Worm (Caenorhabditis elegans): Measurements from ENCODE around the gene oac-56.

oac-56 gene

DNA sequence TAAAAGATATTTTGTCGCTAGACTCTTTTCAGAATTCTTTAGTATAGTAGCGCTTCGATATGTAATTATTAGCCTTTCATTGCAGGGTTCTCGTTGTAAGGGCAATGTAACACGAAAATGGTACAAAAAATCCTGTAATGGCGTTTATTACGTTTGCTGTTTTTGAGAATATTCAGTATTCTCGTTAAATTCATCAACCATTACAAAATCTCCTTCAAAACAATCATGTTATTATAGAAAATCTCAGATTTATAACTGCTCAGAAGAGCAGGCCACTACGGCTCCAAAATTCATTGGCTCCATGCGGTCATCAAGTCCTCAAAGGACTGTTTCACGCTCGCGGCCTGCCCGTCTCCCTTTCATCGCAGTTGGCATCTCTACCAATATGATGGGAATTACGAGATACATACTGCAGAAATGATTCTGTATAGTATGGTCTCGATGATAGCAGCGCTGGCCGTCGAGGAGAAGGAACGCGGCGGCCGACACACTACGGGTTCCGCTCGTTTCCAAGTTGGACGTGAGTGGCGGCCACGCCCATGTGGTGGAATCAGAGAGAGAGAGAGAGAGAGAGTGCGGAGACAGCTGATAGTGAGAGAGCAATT is 23.8 kb downstream of the oac-56 start:
- peak; percentile 39 for TF ChIP-seq sptf-1 (tag; optimal IDR thresholded peaks at IDR 0.05)
- TF ChIP-seq mab-5 (tag; optimal IDR thresholded peaks at IDR 0.05): no peak
- TF ChIP-seq snpc-4 (tag; optimal IDR thresholded peaks at IDR 0.05): no peak
- TF ChIP-seq bed-3 (GFP tag; optimal IDR thresholded peaks at IDR 0.05): no peak
- TF ChIP-seq unc-120 (tag; optimal IDR thresholded peaks at IDR 0.05; ENCODE audit: poor library complexity, severe bottlenecking): peak; percentile 64
- TF ChIP-seq drap-1 (GFP tag; optimal IDR thresholded peaks at IDR 0.05): peak; percentile 26
- TF ChIP-seq zip-8 (tag; optimal IDR thresholded peaks at IDR 0.05): no peak
- TF ChIP-seq sem-2 (GFP tag; optimal IDR thresholded peaks at IDR 0.05): no peak
- TF ChIP-seq ceh-83 (GFP tag; optimal IDR thresholded peaks at IDR 0.05): no peak
- TF ChIP-seq ces-1 (GFP tag; optimal IDR thresholded peaks at IDR 0.05): no peak

DNA sequence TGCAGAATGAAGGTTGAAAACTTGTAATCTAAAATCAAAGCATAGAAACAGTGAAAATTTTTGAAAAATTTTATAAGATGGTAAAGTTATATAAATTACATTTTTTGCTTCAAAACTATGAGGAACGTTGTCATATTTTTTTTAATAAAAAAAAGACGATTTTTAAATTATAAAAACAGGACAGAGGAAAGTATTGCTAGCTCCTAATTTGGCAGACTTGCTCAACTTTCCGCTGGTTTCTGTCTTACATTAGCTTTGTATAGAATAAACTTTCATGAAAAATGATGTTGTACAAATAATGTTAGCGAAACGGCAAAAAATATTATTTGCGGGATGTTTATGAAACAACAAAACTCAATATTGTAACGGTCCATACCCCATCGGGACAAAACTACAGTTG is 24.3 kb downstream of the oac-56 start, which contains the start of gene fbxa-83:
Gene fbxa-83 (minus strand): TSS at position 101 of the 400 bp plus-strand sequence.
- TF ChIP-seq bed-3 (GFP tag; optimal IDR thresholded peaks at IDR 0.05) (no peak), elt-3 (tag; optimal IDR thresholded peaks at IDR 0.05) (no peak), blmp-1 (tag; optimal IDR thresholded peaks at IDR 0.05) (no peak)

DNA sequence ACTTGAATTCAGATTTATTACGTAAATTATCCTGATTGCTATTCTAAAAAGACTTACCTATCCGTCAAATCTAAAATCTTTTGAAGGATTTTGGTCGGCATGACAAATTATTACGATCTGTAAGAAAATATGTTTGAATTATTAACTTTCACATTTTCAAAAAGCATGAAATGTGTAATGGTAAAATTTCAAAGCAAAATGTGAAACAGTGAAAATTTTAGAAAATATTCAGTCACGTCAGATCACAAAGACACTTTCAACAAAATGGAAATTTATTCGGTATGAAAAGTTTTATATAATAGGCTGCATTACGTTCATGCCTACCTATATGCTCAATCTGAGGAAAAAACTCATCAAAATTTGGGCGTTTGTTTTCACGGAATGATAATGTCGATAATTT is 28.9 kb downstream of the oac-56 start, which contains the start of gene fbxa-126:
Gene fbxa-126 (minus strand): TSS at position 101 of the 400 bp plus-strand sequence.
- no peak for TF ChIP-seq mep-1 (tag; optimal IDR thresholded peaks at IDR 0.05)
- TF ChIP-seq nhr-76 (tag; optimal IDR thresholded peaks at IDR 0.05): no peak
- no peak for TF ChIP-seq nhr-28 (tag; optimal IDR thresholded peaks at IDR 0.05)
- no peak for TF ChIP-seq zip-8 (tag; optimal IDR thresholded peaks at IDR 0.05)
- TF ChIP-seq hlh-1 (tag; optimal IDR thresholded peaks at IDR 0.05): no peak
- no peak for TF ChIP-seq cnd-1 (tag; optimal IDR thresholded peaks at IDR 0.05)
- no peak for TF ChIP-seq drap-1 (GFP tag; optimal IDR thresholded peaks at IDR 0.05)
- no peak for TF ChIP-seq unc-62 (GFP tag; optimal IDR thresholded peaks at IDR 0.05)
- TF ChIP-seq elt-1 (tag; optimal IDR thresholded peaks at IDR 0.05; ENCODE audit: borderline replicate concordance, insufficient read depth): no peak
- no peak for TF ChIP-seq ces-1 (GFP tag; optimal IDR thresholded peaks at IDR 0.05)
- TF ChIP-seq lin-13 (tag; optimal IDR thresholded peaks at IDR 0.05): no peak
- TF ChIP-seq flh-1 (GFP tag; optimal IDR thresholded peaks at IDR 0.05): no peak
- TF ChIP-seq tbx-8 (GFP tag; optimal IDR thresholded peaks at IDR 0.05): no peak
- no peak for TF ChIP-seq bed-3 (GFP tag; optimal IDR thresholded peaks at IDR 0.05)
- TF ChIP-seq elt-3 (tag; optimal IDR thresholded peaks at IDR 0.05): no peak
- TF ChIP-seq unc-120 (tag; optimal IDR thresholded peaks at IDR 0.05; ENCODE audit: poor library complexity, severe bottlenecking): no peak

DNA sequence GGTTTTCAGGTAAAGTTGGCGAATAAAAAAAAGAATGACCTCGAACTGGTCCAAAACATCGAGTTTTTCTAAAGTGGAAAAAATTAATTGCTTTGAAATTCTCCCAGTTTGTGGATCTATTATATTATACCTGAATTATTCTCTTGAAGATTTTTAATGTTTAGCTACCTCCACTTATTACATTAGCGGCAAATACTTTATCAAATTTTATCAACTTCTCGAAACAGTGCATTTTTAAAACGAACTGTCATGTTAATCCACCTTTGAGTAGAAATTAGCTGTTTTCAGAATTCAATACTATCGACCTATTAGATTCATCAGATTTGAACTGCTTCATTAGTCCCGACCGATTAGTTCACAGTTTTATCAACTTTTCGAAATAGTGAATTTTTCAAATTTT is 32.5 kb downstream of the oac-56 start:
- no peak for TF ChIP-seq ceh-43 (GFP tag; optimal IDR thresholded peaks at IDR 0.05)
- TF ChIP-seq blmp-1 (tag; optimal IDR thresholded peaks at IDR 0.05): no peak
- TF ChIP-seq nhr-28 (tag; optimal IDR thresholded peaks at IDR 0.05): no peak
- TF ChIP-seq bed-3 (GFP tag; optimal IDR thresholded peaks at IDR 0.05): no peak
- no peak for TF ChIP-seq mab-5 (tag; optimal IDR thresholded peaks at IDR 0.05)
- TF ChIP-seq M03D4.4 (tag; optimal IDR thresholded peaks at IDR 0.05): no peak
- no peak for TF ChIP-seq unc-120 (tag; optimal IDR thresholded peaks at IDR 0.05; ENCODE audit: poor library complexity, severe bottlenecking)
- TF ChIP-seq flh-1 (GFP tag; optimal IDR thresholded peaks at IDR 0.05): no peak

DNA sequence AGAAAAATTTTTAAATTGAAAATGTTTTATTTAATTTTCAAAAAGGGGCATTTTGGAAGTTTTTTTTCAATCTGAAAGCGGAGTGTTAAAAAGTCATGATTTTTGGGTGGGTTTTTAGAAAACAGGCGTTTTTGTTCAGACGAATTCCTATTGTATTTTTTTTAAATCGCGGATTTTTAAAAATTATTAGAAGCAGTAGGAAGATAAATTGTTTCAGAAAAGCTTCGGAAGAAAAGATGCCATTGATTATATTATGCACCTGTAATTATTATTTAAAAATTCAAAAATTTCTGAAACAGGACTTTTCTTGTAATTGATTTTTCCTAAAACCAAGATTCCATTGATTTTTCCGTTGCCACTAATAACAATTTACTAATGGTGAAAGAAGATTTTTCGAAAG is 44.7 kb downstream of the oac-56 start:
- no peak for TF ChIP-seq ces-1 (GFP tag; optimal IDR thresholded peaks at IDR 0.05)
- no peak for TF ChIP-seq unc-39 (tag; optimal IDR thresholded peaks at IDR 0.05)
- TF ChIP-seq lsy-2 (tag; optimal IDR thresholded peaks at IDR 0.05): no peak
- TF ChIP-seq mab-5 (tag; optimal IDR thresholded peaks at IDR 0.05): no peak
- no peak for TF ChIP-seq cnd-1 (tag; optimal IDR thresholded peaks at IDR 0.05)
- TF ChIP-seq sptf-1 (tag; optimal IDR thresholded peaks at IDR 0.05): no peak

DNA sequence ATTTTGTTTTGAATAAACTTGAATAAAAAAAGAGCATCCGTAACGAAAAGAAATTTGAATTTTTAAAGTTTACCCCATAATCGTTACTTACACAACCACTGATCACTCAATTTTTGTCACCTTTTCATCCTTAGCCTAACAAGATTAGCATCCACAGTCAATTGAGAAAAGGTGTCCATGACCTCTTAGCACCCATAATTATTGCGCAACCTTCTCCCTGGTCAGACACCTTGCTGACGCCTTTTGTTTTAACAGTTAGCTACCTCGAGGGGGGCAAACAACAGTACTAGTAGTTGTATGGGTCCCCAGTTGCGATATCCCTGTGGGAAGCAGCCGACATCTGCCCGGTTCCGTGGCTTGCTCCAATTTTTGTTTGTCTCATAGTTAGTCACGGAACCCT is 53.5 kb downstream of the oac-56 start:
- TF ChIP-seq ham-2 (GFP tag; optimal IDR thresholded peaks at IDR 0.05): no peak
- TF ChIP-seq nhr-237 (tag; optimal IDR thresholded peaks at IDR 0.05): no peak
- no peak for TF ChIP-seq M03D4.4 (tag; optimal IDR thresholded peaks at IDR 0.05)
- TF ChIP-seq nhr-2 (tag; optimal IDR thresholded peaks at IDR 0.05): peak; percentile 85
- TF ChIP-seq sem-2 (GFP tag; optimal IDR thresholded peaks at IDR 0.05): no peak
- TF ChIP-seq zip-8 (tag; optimal IDR thresholded peaks at IDR 0.05): peak; percentile 88
- no peak for TF ChIP-seq mab-5 (tag; optimal IDR thresholded peaks at IDR 0.05)

All from whole organism, mixed stage, embryonic.